Fruit fly (Drosophila melanogaster): ENCODE measurements around the gene CG13760.

The CG13760 gene

DNA sequence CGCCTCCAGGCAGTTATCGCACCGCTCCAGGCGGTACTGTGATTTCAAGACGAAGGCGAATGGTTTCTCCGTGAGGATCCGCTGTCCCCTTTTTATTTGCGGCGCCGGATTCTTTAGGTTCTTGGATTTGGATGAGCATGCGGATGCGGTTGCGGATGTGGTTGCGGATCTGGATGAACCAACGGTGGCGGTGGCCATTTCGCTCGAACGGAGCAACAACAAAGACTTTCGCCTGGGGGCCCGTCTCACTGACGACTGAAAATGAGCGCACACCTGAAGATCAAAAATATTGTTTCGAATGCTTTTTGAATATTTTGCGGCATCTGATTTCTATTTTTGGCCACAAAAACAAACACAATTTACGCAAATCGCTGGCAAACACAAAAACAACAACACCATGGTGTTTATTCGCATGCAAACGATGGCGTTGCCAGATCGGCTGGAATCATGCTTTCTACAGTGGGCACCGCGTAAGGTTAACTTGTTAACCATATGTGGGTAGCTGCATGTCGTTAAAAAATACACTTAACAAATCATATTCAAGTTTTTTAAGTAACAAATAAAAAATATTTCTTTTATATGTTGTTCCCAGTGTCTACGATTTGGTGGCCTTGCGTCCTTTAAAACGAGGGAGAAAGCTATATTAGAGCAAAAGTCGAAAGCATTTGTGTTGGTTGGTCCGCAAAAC lies 23.1 kb upstream of the CG13760 start, which contains the start of gene Smyd3 (continued):
- TF ChIP-seq D (optimal IDR thresholded peaks at IDR 0.05) (no peak), D (GFP tag; optimal IDR thresholded peaks at IDR 0.05) (no peak), CG33557 (GFP tag; optimal IDR thresholded peaks at IDR 0.05) (peak; percentile 6), Ssrp (tag; optimal IDR thresholded peaks at IDR 0.05) (peak; percentile 60), CG11696 (GFP tag; IDR thresholded peaks at IDR 0.05) (peak; percentile 70), CoRest (tag; optimal IDR thresholded peaks at IDR 0.05) (peak; percentile 72), pnt (GFP tag; optimal IDR thresholded peaks at IDR 0.05) (peak; percentile 61), CG32532 (GFP tag; IDR thresholded peaks at IDR 0.05) (peak; percentile 89), gfzf (GFP tag; optimal IDR thresholded peaks at IDR 0.05) (peak; percentile 22), CG2202 (tag; optimal IDR thresholded peaks at IDR 0.05) (peak; percentile 25), CG4854 (GFP tag; optimal IDR thresholded peaks at IDR 0.05) (peak; percentile 77), CG8388 (GFP tag; optimal IDR thresholded peaks at IDR 0.05) (no peak), CG14667 (GFP tag; IDR thresholded peaks at IDR 0.05) (peak; percentile 73), CG1647 (GFP tag; optimal IDR thresholded peaks at IDR 0.05) (peak; percentile 63), pho (GFP tag; optimal IDR thresholded peaks at IDR 0.05) (peak; percentile 73), CG43689 (GFP tag; IDR thresholded peaks at IDR 0.05) (peak; percentile 35; the same call in 1 of the 2 replicates), dan (GFP tag; IDR thresholded peaks at IDR 0.05) (no peak), CG9215 (GFP tag; IDR thresholded peaks at IDR 0.05) (peak; percentile 53), CG9437 (GFP tag; optimal IDR thresholded peaks at IDR 0.05) (peak; percentile 26), ab (GFP tag; optimal IDR thresholded peaks at IDR 0.05) (peak; percentile 59), kni (GFP tag; optimal IDR thresholded peaks at IDR 0.05) (no peak), CG9817 (tag; optimal IDR thresholded peaks at IDR 0.05) (peak; percentile 63), maf-S (GFP tag; optimal IDR thresholded peaks at IDR 0.05) (peak; percentile 53), lov (optimal IDR thresholded peaks at IDR 0.05) (no peak), lov (GFP tag; IDR thresholded peaks at IDR 0.05) (peak; percentile 79; the same call in 2 of the 3 replicates), Pdp1 (GFP tag; optimal IDR thresholded peaks at IDR 0.05) (peak; percentile 62 to 79), CG12391 (tag; optimal IDR thresholded peaks at IDR 0.05) (peak; percentile 77), CG7357 (GFP tag; IDR thresholded peaks at IDR 0.05) (peak; percentile 56; the same call in 1 of the 3 replicates), bigmax (GFP tag; optimal IDR thresholded peaks at IDR 0.05) (no peak), en (GFP tag; optimal IDR thresholded peaks at IDR 0.05) (peak; percentile 58), CG14860 (GFP tag; IDR thresholded peaks at IDR 0.05; ENCODE audit: partially characterized antibody) (no peak), jumu (GFP tag; optimal IDR thresholded peaks at IDR 0.05) (peak; percentile 62), Ptx1 (GFP tag; IDR thresholded peaks at IDR 0.05) (peak; percentile 89), cwo (GFP tag; optimal IDR thresholded peaks at IDR 0.05) (peak; percentile 64), CG2678 (tag; optimal IDR thresholded peaks at IDR 0.05) (no peak), pan (optimal IDR thresholded peaks at IDR 0.05) (no peak), pan (GFP tag; optimal IDR thresholded peaks at IDR 0.05 in 1 of 2, IDR thresholded peaks at IDR 0.05 in 1 of 2) (peak in 1 of 2 experiments; percentile 89), Lpt (GFP tag; optimal IDR thresholded peaks at IDR 0.05) (no peak), chm (GFP tag; IDR thresholded peaks at IDR 0.05) (peak; percentile 76), kah (GFP tag; optimal IDR thresholded peaks at IDR 0.05) (peak; percentile 23), Ets65A (GFP tag) (peak; percentile 97), CG7987 (GFP tag; optimal IDR thresholded peaks at IDR 0.05) (peak; percentile 58), CG7745 (tag; optimal IDR thresholded peaks at IDR 0.05) (no peak), twi (tag; optimal IDR thresholded peaks at IDR 0.05) (peak; percentile 28), CG12659 (GFP tag; optimal IDR thresholded peaks at IDR 0.05) (peak; percentile 70), jing (GFP tag; optimal IDR thresholded peaks at IDR 0.05) (no peak), nerfin-2 (GFP tag; IDR thresholded peaks at IDR 0.05; ENCODE audit: partially characterized antibody) (no peak), sr (GFP tag; IDR thresholded peaks at IDR 0.05) (peak; percentile 31; the same call in 1 of the 3 replicates), psq (GFP tag; optimal IDR thresholded peaks at IDR 0.05) (peak; percentile 36), Hr3 (GFP tag; optimal IDR thresholded peaks at IDR 0.05) (peak; percentile 72)

Data from whole organism, embryonic.